Worm (Caenorhabditis elegans) whole organism, L2 larva: Measurements from ENCODE around the gene trpp-9.
A peak's percentile ranks its signal among the peaks of the same experiment; 100 is the strongest.

Experiments used
- ZK546.5 ChIP-seq: sonication (generic microtip); optimal IDR thresholded peaks from 2 replicates; lab custom pipeline; 2017; ENCODE audit warnings: missing biosample characterization, missing genetic modification characterization
- alr-1 ChIP-seq: fragments of 150-350 bp; optimal IDR thresholded peaks from 2 replicates; lab custom pipeline; 2014; ENCODE audit warnings: missing biosample characterization, missing genetic modification characterization
- aly-2 ChIP-seq: fragments of 150-350 bp; optimal IDR thresholded peaks from 2 replicates; lab custom pipeline; 2014; ENCODE audit warnings: missing biosample characterization, missing genetic modification characterization
- ama-1 ChIP-seq: fragments of 150-350 bp; optimal IDR thresholded peaks from 2 replicates; lab custom pipeline; 2018; ENCODE audit warnings: inconsistent platforms
- ceh-82 ChIP-seq: fragments of 150-350 bp; optimal IDR thresholded peaks from 2 replicates; lab custom pipeline; 2014; ENCODE audit warnings: missing biosample characterization, missing genetic modification characterization
- crh-2 ChIP-seq: sonication (generic microtip); optimal IDR thresholded peaks from 2 replicates; lab custom pipeline; 2017; ENCODE audit warnings: missing biosample characterization, missing genetic modification characterization
- elt-1 ChIP-seq: fragments of 150-350 bp; optimal IDR thresholded peaks from 2 replicates; lab custom pipeline; 2014; ENCODE audit warnings: missing biosample characterization, missing genetic modification characterization
- nhr-11 ChIP-seq: fragments of 150-350 bp; optimal IDR thresholded peaks from 2 replicates; lab custom pipeline; 2014; ENCODE audit warnings: missing biosample characterization, missing genetic modification characterization
- nhr-12 ChIP-seq: fragments of 150-350 bp; optimal IDR thresholded peaks from 2 replicates; lab custom pipeline; 2014; ENCODE audit warnings: missing biosample characterization, missing genetic modification characterization
- nhr-237 ChIP-seq: fragments of 150-350 bp; optimal IDR thresholded peaks from 2 replicates; lab custom pipeline; 2014; ENCODE audit warnings: missing biosample characterization, missing genetic modification characterization
- nhr-77 ChIP-seq: fragments of 150-350 bp; optimal IDR thresholded peaks from 2 replicates; lab custom pipeline; 2014; ENCODE audit warnings: missing biosample characterization, missing genetic modification characterization
- ztf-11 ChIP-seq: sonication (generic microtip); optimal IDR thresholded peaks from 2 replicates; lab custom pipeline; 2017; ENCODE audit warnings: missing biosample characterization, missing genetic modification characterization

DNA sequence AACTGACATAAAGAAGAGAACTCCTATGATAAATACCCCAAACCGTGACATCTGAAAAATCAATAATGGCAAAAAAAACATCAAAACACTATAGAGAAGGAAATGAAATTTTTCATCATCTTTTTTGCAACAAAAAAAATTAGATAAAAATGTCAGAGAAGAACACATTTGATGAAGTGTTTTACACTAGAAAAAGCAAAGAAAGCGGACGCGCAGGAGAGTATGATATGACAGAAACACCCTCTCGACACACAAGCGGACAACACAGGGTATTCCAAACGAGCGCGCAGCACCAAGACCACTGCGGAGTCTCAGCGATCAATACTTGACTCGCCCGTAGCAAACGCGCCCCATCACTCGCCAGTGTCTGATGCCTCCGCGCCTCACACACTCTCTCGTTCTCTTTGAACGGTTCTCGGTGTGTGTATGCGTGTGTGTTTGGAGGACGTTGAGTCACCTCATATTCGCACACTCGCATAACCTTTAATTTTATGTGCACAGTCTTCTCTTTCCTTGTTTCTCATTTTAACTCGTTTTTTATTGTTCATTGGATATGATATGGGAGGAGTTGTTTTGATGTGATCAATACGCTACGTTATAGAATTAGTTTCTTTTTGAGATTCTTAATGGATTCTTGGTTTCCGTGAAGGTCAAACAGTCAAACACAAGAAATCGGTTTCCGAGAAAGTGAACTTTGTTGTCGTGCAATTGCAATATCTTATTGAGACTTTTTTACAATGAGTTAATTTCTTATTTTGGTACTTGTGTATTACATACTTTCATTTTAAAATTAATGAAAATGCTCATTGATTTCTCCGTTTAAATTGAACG lies 17.1 kb upstream of the trpp-9 start, which contains the start of gene selt-1.1:
- TF ChIP-seq ztf-11 (tag; lab: Kevin White, UChicago): no peak
- TF ChIP-seq nhr-77: no peak
- no peak for TF ChIP-seq aly-2 (tag; lab: Kevin White, UChicago)
- peak; percentile 66 for TF ChIP-seq crh-2 (tag; lab: Kevin White, UChicago)
- no peak for TF ChIP-seq elt-1 (tag; lab: Kevin White, UChicago)
- no peak for TF ChIP-seq ceh-82 (tag; lab: Kevin White, UChicago)
- TF ChIP-seq alr-1 (tag; lab: Kevin White, UChicago): no peak
- TF ChIP-seq ZK546.5 (tag; lab: Kevin White, UChicago): no peak
- no peak for TF ChIP-seq nhr-12 (tag; lab: Kevin White, UChicago)
- no peak for TF ChIP-seq nhr-11 (tag; lab: Kevin White, UChicago)
- TF ChIP-seq ama-1 (lab: Kevin White, UChicago): no peak
- no peak for TF ChIP-seq nhr-237 (tag; lab: Kevin White, UChicago)
